Worm (Caenorhabditis elegans): ENCODE measurements around the gene fbxa-96.

Gene fbxa-96

DNA sequence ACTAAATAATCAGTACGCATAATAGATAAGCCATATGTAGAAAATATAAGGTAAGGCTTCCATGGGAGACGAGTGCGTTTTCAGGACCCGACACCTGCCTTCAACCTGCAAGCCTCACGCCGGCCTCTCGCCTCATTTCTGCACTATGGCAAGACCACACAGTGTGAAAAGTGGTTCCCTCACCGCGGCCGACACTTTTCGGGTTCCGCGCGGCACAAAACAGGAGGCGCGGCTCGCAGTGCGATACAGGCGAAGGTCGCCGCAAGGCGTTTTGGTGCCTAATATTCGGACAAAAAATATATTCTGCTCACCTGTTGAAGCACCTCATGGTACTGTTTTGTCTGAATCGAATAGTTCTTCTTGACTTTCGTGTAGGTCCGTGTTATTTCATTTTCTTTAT is 9.9 kb upstream of the fbxa-96 start:
- peak; percentile 54 for TF ChIP-seq snpc-4 (tag; optimal IDR thresholded peaks at IDR 0.05)
- TF ChIP-seq F16B12.6 (tag; optimal IDR thresholded peaks at IDR 0.05), result no peak
- no peak for TF ChIP-seq ztf-4 (tag; optimal IDR thresholded peaks at IDR 0.05)

DNA sequence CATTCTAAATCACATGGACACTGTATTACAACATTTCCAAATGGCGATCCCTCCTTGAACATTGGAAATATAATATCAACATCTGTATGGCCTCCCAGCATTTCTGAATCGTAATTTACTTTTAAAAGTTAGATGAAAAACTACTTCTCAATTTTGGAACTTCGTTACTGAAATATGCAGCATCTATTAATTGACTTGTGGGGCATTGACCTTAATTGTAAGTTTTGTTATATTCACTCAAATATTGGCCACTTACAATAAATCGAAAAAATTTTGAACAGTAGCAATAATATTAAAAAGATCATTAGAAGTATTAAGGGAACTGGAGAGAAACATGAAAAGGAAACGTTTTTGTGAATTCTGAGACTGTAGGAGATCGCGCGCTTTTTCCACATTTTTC is 9.0 kb upstream of the fbxa-96 start, which contains the start of gene mam-6:
Gene mam-6 (minus strand): TSS at position 101 of the 400 bp plus-strand sequence.
- TF ChIP-seq elt-3 (tag; optimal IDR thresholded peaks at IDR 0.05) (no peak), pqm-1 (tag; optimal IDR thresholded peaks at IDR 0.05) (no peak), lin-15B (tag; optimal IDR thresholded peaks at IDR 0.05) (no peak), lir-3 (tag; optimal IDR thresholded peaks at IDR 0.05; ENCODE audit: poor library complexity) (no peak), alr-1 (tag; optimal IDR thresholded peaks at IDR 0.05; ENCODE audit: borderline replicate concordance) (no peak), sox-4 (tag; optimal IDR thresholded peaks at IDR 0.05) (no peak)

- TF ChIP-seq fkh-8 (tag; optimal IDR thresholded peaks at IDR 0.05), result no peak
Measured at ce11 chrX:15057900-15058299, 2.3 kb downstream of the fbxa-96 start.

ce11 chrX:15056737-15057136 is 3.5 kb downstream of the fbxa-96 start, which contains the start of gene H03G16.5:
H03G16.5 (minus strand) TSS chrX:15056837.
- TF ChIP-seq ceh-8 (GFP tag; optimal IDR thresholded peaks at IDR 0.05) (no peak), lin-35 (GFP tag; optimal IDR thresholded peaks at IDR 0.05) (no peak), isw-1 (GFP tag; IDR thresholded peaks at IDR 0.05) (no peak), F16B12.6 (tag; optimal IDR thresholded peaks at IDR 0.05) (no peak), aly-2 (tag; optimal IDR thresholded peaks at IDR 0.05) (no peak), ztf-4 (tag; optimal IDR thresholded peaks at IDR 0.05) (no peak), fkh-4 (tag; optimal IDR thresholded peaks at IDR 0.05; ENCODE audit: borderline replicate concordance) (no peak), tlp-1 (tag; optimal IDR thresholded peaks at IDR 0.05) (no peak), xbp-1 (tag; optimal IDR thresholded peaks at IDR 0.05) (no peak), lin-15B (tag; optimal IDR thresholded peaks at IDR 0.05) (no peak), efl-1 (optimal IDR thresholded peaks at IDR 0.05) (no peak), efl-1 (GFP tag; optimal IDR thresholded peaks at IDR 0.05 in 1 of 2) (no peak), Y116A8C.19 (tag; optimal IDR thresholded peaks at IDR 0.05; ENCODE audit: borderline replicate concordance) (no peak), mep-1 (tag; optimal IDR thresholded peaks at IDR 0.05) (no peak), mab-9 (GFP tag; IDR thresholded peaks at IDR 0.05) (no peak), sox-4 (tag; optimal IDR thresholded peaks at IDR 0.05) (no peak)

DNA sequence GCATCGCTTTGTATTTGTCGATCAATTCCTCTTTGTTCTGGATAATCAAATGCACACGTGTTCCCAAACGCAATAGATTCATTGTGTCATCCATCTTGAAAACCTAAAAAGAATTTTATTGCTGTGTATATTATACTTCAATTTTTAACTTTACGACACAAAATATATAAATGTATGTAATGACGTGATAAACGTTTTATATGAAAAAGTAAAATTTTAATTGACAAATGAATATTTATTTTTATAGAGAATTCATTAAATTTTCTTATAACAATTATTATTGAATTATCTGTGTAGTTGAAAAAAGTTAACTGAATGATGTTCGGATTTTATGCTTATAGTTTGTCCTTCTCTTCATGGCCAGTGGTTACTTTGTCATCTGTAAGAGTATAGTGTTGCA is 4.3 kb downstream of the fbxa-96 start, which contains the start of gene H03G16.7:
Gene H03G16.7 (minus strand): TSS at position 101 of the 400 bp plus-strand sequence.
- TF ChIP-seq snpc-4 (tag; optimal IDR thresholded peaks at IDR 0.05), result no peak
- TF ChIP-seq nhr-71 (tag; optimal IDR thresholded peaks at IDR 0.05), result no peak
- no peak for TF ChIP-seq lin-13 (GFP tag; optimal IDR thresholded peaks at IDR 0.05)
- no peak for TF ChIP-seq efl-3 (GFP tag; optimal IDR thresholded peaks at IDR 0.05)
- no peak for TF ChIP-seq isw-1 (GFP tag; IDR thresholded peaks at IDR 0.05)
- no peak for TF ChIP-seq pax-3 (tag; optimal IDR thresholded peaks at IDR 0.05)
- TF ChIP-seq ztf-4 (tag; optimal IDR thresholded peaks at IDR 0.05), result no peak
- TF ChIP-seq swsn-7 (tag; optimal IDR thresholded peaks at IDR 0.05), result no peak
- TF ChIP-seq zip-4 (GFP tag; optimal IDR thresholded peaks at IDR 0.05), result no peak
- TF ChIP-seq elt-3 (tag; optimal IDR thresholded peaks at IDR 0.05), result no peak
- TF ChIP-seq aly-2 (tag; optimal IDR thresholded peaks at IDR 0.05), result no peak
- TF ChIP-seq nhr-47 (tag; optimal IDR thresholded peaks at IDR 0.05), result no peak
- no peak for TF ChIP-seq F16B12.6 (tag; optimal IDR thresholded peaks at IDR 0.05)
- TF ChIP-seq lin-15B (tag; optimal IDR thresholded peaks at IDR 0.05), result no peak
- TF ChIP-seq ets-5 (GFP tag; IDR thresholded peaks at IDR 0.05), result no peak
- TF ChIP-seq ama-1 (optimal IDR thresholded peaks at IDR 0.05), result no peak
- TF ChIP-seq ztf-11 (tag; optimal IDR thresholded peaks at IDR 0.05), result no peak
- TF ChIP-seq unc-86 (tag; optimal IDR thresholded peaks at IDR 0.05), result no peak
- no peak for TF ChIP-seq lin-39 (tag; optimal IDR thresholded peaks at IDR 0.05)
- TF ChIP-seq C34B4.2 (tag; optimal IDR thresholded peaks at IDR 0.05), result no peak

Measured in whole organism, L1 larva.